Worm (Caenorhabditis elegans) whole organism, L4 larva: ENCODE measurements around the gene pat-12.

Experiments used
- F10B5.3 ChIP-seq: sonication (generic microtip); optimal IDR thresholded peaks from 2 replicates; lab custom pipeline; 2016; ENCODE audit warnings: mild to moderate bottlenecking, missing genetic modification characterization, missing compliant biosample characterization
- F49E8.2 ChIP-seq: sonication (generic microtip); optimal IDR thresholded peaks from 2 replicates; lab custom pipeline; 2016; ENCODE audit warnings: missing compliant biosample characterization, mild to moderate bottlenecking, missing genetic modification characterization, borderline replicate concordance
- T20F7.1 ChIP-seq: fragments of 200-800 bp; sonication (Bioruptor generic); optimal IDR thresholded peaks from 2 replicates; lab custom pipeline; 2018; ENCODE audit warnings: mild to moderate bottlenecking, missing genetic modification characterization, missing compliant biosample characterization
- T26A8.4 ChIP-seq: fragments of 200-800 bp; sonication (Bioruptor generic); IDR thresholded peaks from 2 replicates; pipeline ENCODE4 v1.3.6; 2022; ENCODE audit warnings: missing genetic modification characterization, missing compliant biosample characterization
- Y5F2A.4 ChIP-seq: fragments of 200-800 bp; sonication (Bioruptor generic); optimal IDR thresholded peaks from 2 replicates; lab custom pipeline; 2018; ENCODE audit warnings: mild to moderate bottlenecking, missing genetic modification characterization, missing compliant biosample characterization
- ZK337.2 ChIP-seq: fragments of 200-800 bp; sonication (Bioruptor generic); IDR thresholded peaks from 2 replicates; pipeline ENCODE4 v1.3.6; 2022; ENCODE audit warnings: missing genetic modification reagents, missing genetic modification characterization, missing compliant biosample characterization
- aha-1 ChIP-seq: fragments of 150-350 bp; peaks from one replicate; lab custom pipeline; 2014; ENCODE audit warnings: missing biosample characterization, missing genetic modification characterization
- arid-1 ChIP-seq: fragments of 200-800 bp; sonication (Bioruptor generic); conservative IDR thresholded peaks from 2 replicates; pipeline ENCODE4 v1.3.6; 2022; ENCODE audit warnings: missing genetic modification reagents, missing genetic modification characterization, missing compliant biosample characterization
- ceh-20 ChIP-seq: fragments of 200-800 bp; sonication (Bioruptor generic); IDR thresholded peaks from 2 replicates; pipeline ENCODE4 v1.3.6; 2022; ENCODE audit warnings: missing genetic modification reagents, missing genetic modification characterization, missing compliant biosample characterization
- ceh-28 ChIP-seq: fragments of 150-350 bp; optimal IDR thresholded peaks from 2 replicates; lab custom pipeline; 2014; ENCODE audit warnings: missing biosample characterization, missing genetic modification reagents, missing genetic modification characterization
- ceh-32 ChIP-seq: sonication (generic microtip); optimal IDR thresholded peaks from 2 replicates; lab custom pipeline; 2016; ENCODE audit warnings: mild to moderate bottlenecking, missing genetic modification characterization, missing compliant biosample characterization; ENCODE audit not compliant: poor library complexity
- ctbp-1 ChIP-seq: fragments of 200-800 bp; sonication (Bioruptor generic); IDR thresholded peaks from 2 replicates; pipeline ENCODE4 v1.3.6; 2022; ENCODE audit warnings: missing genetic modification reagents, missing genetic modification characterization, missing compliant biosample characterization
- daf-12 ChIP-seq: fragments of 150-350 bp; optimal IDR thresholded peaks from 2 replicates; lab custom pipeline; 2014; ENCODE audit warnings: missing biosample characterization, missing genetic modification reagents, missing genetic modification characterization
- daf-16 ChIP-seq, 3 experiments: sonication (generic microtip); optimal IDR thresholded peaks; 2 replicates each; lab custom pipeline; 2016 to 2017; ENCODE audit warnings: missing genetic modification characterization in 3 of 3, missing genetic modification reagents in 3 of 3, mild to moderate bottlenecking in 2 of 3, missing compliant biosample characterization in 2 of 3, missing biosample characterization in 1 of 3, moderate library complexity in 1 of 3
- daf-19 ChIP-seq: fragments of 200-800 bp; sonication (Bioruptor generic); conservative IDR thresholded peaks from 2 replicates; pipeline ENCODE4 v1.3.6; 2022; ENCODE audit warnings: missing genetic modification characterization, missing compliant biosample characterization
- dmd-6 ChIP-seq: fragments of 200-800 bp; sonication (Bioruptor generic); IDR thresholded peaks from 2 replicates; pipeline ENCODE4 v1.3.6; 2022; ENCODE audit warnings: missing genetic modification reagents, missing genetic modification characterization, missing compliant biosample characterization
- dpl-1 ChIP-seq: fragments of 150-350 bp; optimal IDR thresholded peaks from 2 replicates; lab custom pipeline; 2014; ENCODE audit warnings: missing biosample characterization, missing genetic modification reagents, missing genetic modification characterization
- duxl-1 ChIP-seq: sonication (generic microtip); optimal IDR thresholded peaks from 2 replicates; lab custom pipeline; 2016; ENCODE audit warnings: mild to moderate bottlenecking, missing genetic modification characterization, moderate library complexity, missing compliant biosample characterization; ENCODE audit not compliant: poor library complexity
- egl-43 ChIP-seq: fragments of 200-800 bp; sonication (Bioruptor generic); IDR thresholded peaks from 2 replicates; pipeline ENCODE4 v1.3.6; 2022; ENCODE audit warnings: missing genetic modification reagents, missing genetic modification characterization, missing compliant biosample characterization
- fkh-10 ChIP-seq: fragments of 150-350 bp; optimal IDR thresholded peaks from 2 replicates; lab custom pipeline; 2014; ENCODE audit warnings: missing biosample characterization, missing genetic modification reagents, missing genetic modification characterization
- fos-1 ChIP-seq: fragments of 150-350 bp; optimal IDR thresholded peaks from 2 replicates; lab custom pipeline; 2014; ENCODE audit warnings: missing biosample characterization, missing genetic modification characterization
- hlh-30 ChIP-seq: sonication (generic microtip); optimal IDR thresholded peaks from 2 replicates; lab custom pipeline; 2017; ENCODE audit warnings: antibody characterized with exemption, mild to moderate bottlenecking, missing genetic modification characterization, missing compliant biosample characterization; ENCODE audit not compliant: insufficient read depth
- hmg-1.1 ChIP-seq: fragments of 200-800 bp; sonication (Bioruptor generic); IDR thresholded peaks from 2 replicates; pipeline ENCODE4 v1.3.6; 2022; ENCODE audit warnings: missing genetic modification reagents, missing genetic modification characterization, missing compliant biosample characterization
- lin-15B ChIP-seq: fragments of 150-350 bp; sonication (generic microtip); optimal IDR thresholded peaks from 3 replicates; lab custom pipeline; 2014; ENCODE audit warnings: missing biosample characterization, missing genetic modification characterization
- lin-29 ChIP-seq: fragments of 200-800 bp; sonication (Bioruptor generic); IDR thresholded peaks from 2 replicates; pipeline ENCODE4 v1.3.6; 2022; ENCODE audit warnings: missing genetic modification reagents, missing genetic modification characterization, missing compliant biosample characterization
- lin-39 ChIP-seq: fragments of 150-350 bp; optimal IDR thresholded peaks from 2 replicates; lab custom pipeline; 2014; ENCODE audit warnings: missing biosample characterization, missing genetic modification reagents, missing genetic modification characterization
- madf-5 ChIP-seq, 2 experiments: fragments of 200-800 bp; sonication (Bioruptor generic); IDR thresholded peaks; 2 replicates each; pipeline ENCODE4 v1.3.6; 2022; ENCODE audit warnings: missing compliant biosample characterization in 2 of 2, missing genetic modification characterization in 2 of 2
- mdt-29 ChIP-seq: fragments of 200-800 bp; sonication (Bioruptor generic); IDR thresholded peaks from 2 replicates; pipeline ENCODE4 v1.3.6; 2022; ENCODE audit warnings: missing genetic modification reagents, missing genetic modification characterization, missing compliant biosample characterization
- mep-1 ChIP-seq: fragments of 150-350 bp; sonication (generic microtip); optimal IDR thresholded peaks from 3 replicates; lab custom pipeline; 2014; ENCODE audit warnings: missing biosample characterization, missing genetic modification characterization
- pha-4 ChIP-seq, 2 experiments: fragments of 150-350 bp in 1 of 2; fragments of 200-800 bp in 1 of 2; sonication (Bioruptor generic) in 1 of 2; IDR thresholded peaks in 1 of 2; optimal IDR thresholded peaks in 1 of 2; 2 replicates each; pipeline versions ENCODE4 v1.3.6 to Lab custom; 2014 to 2022; ENCODE audit warnings: missing genetic modification characterization in 2 of 2, missing genetic modification reagents in 2 of 2, missing biosample characterization in 1 of 2, missing compliant biosample characterization in 1 of 2
- rbr-2 ChIP-seq: sonication (generic microtip); optimal IDR thresholded peaks from 2 replicates; lab custom pipeline; 2016; ENCODE audit warnings: missing genotype, missing genetic modification characterization, missing compliant biosample characterization
- sdz-12 ChIP-seq: fragments of 200-800 bp; sonication (Bioruptor generic); optimal IDR thresholded peaks from 2 replicates; lab custom pipeline; 2018; ENCODE audit warnings: mild to moderate bottlenecking, missing genetic modification characterization, missing compliant biosample characterization
- set-16 ChIP-seq: fragments of 200-800 bp; sonication (Bioruptor generic); IDR thresholded peaks from 2 replicates; pipeline ENCODE4 v1.3.6; 2022; ENCODE audit warnings: missing genetic modification reagents, missing genetic modification characterization, missing compliant biosample characterization
- spr-1 ChIP-seq: sonication (generic microtip); optimal IDR thresholded peaks from 2 replicates; lab custom pipeline; 2016; ENCODE audit warnings: mild to moderate bottlenecking, missing genetic modification characterization, missing compliant biosample characterization
- spr-3 ChIP-seq: fragments of 200-800 bp; sonication (Bioruptor generic); optimal IDR thresholded peaks from 2 replicates; lab custom pipeline; 2018; ENCODE audit warnings: mild to moderate bottlenecking, missing genetic modification characterization, missing compliant biosample characterization
- tra-1 ChIP-seq: fragments of 200-800 bp; sonication (Bioruptor generic); IDR thresholded peaks from 2 replicates; pipeline ENCODE4 v1.3.6; 2022; ENCODE audit warnings: missing genetic modification reagents, missing genetic modification characterization, missing compliant biosample characterization
- unc-130 ChIP-seq: sonication (generic microtip); optimal IDR thresholded peaks from 2 replicates; lab custom pipeline; 2016; ENCODE audit warnings: missing genetic modification reagents, missing genetic modification characterization, missing compliant biosample characterization
- unc-62 ChIP-seq, 3 experiments: fragments of 150-350 bp in 1 of 3; sonication (generic microtip); optimal IDR thresholded peaks in 2 of 3; peaks in 1 of 3; 1 replicate in 1 of 3; 2 replicates in 2 of 3; lab custom pipeline; 2014 to 2017; ENCODE audit warnings: missing biosample characterization in 3 of 3, missing genetic modification characterization in 3 of 3, missing genetic modification reagents in 3 of 3, missing genotype in 1 of 3
- vab-7 ChIP-seq: fragments of 200-800 bp; sonication (Bioruptor generic); IDR thresholded peaks from 2 replicates; pipeline ENCODE4 v1.3.6; 2022; ENCODE audit warnings: missing genetic modification reagents, missing genetic modification characterization, missing compliant biosample characterization
- zfp-3 ChIP-seq: fragments of 200-800 bp; sonication (Bioruptor generic); conservative IDR thresholded peaks from 2 replicates; pipeline ENCODE4 v1.3.6; 2022; ENCODE audit warnings: missing genetic modification reagents, missing genetic modification characterization, missing compliant biosample characterization
- zip-2 ChIP-seq: fragments of 150-350 bp; optimal IDR thresholded peaks from 2 replicates; lab custom pipeline; 2014; ENCODE audit warnings: missing biosample characterization, missing genetic modification characterization
- ztf-11 ChIP-seq: fragments of 150-350 bp; optimal IDR thresholded peaks from 2 replicates; lab custom pipeline; 2014; ENCODE audit warnings: missing biosample characterization, missing genetic modification characterization
- ztf-7 ChIP-seq: fragments of 150-350 bp; optimal IDR thresholded peaks from 2 replicates; lab custom pipeline; 2014; ENCODE audit warnings: missing biosample characterization, missing genetic modification characterization

Gene pat-12

DNA sequence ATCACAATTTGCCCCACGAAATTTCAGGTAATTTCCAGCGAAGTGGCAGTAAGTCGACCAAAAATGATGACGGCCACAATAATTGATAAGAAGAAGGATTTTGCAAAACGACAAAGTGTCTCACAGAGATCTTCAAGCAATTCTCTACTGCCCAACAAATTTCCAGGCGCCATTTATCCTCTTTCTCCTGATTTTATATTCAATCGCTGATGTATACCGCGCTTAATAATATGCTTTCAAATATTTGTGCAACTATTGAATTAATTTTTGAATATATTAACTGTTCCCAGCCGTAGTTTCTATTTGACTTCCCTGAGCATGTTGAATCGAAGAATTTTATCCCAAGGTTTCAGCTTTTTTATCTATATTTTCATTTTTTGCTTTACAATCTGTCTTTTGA is 18.7 kb upstream of the pat-12 start, which contains the start of gene tpst-2:
TSS of gene tpst-2 (plus strand) at position 301 of the 400 bp plus-strand sequence.
- TF ChIP-seq F10B5.3 (tag; lab: Kevin White, UChicago): no peak
- TF ChIP-seq duxl-1 (tag; lab: Kevin White, UChicago): no peak
- TF ChIP-seq hlh-30: no peak
- TF ChIP-seq Y5F2A.4 (GFP tag; lab: Kevin White, UChicago): no peak
- TF ChIP-seq tra-1 (GFP tag; lab: Robert Waterston, UW): no peak
- TF ChIP-seq aha-1: no peak

DNA sequence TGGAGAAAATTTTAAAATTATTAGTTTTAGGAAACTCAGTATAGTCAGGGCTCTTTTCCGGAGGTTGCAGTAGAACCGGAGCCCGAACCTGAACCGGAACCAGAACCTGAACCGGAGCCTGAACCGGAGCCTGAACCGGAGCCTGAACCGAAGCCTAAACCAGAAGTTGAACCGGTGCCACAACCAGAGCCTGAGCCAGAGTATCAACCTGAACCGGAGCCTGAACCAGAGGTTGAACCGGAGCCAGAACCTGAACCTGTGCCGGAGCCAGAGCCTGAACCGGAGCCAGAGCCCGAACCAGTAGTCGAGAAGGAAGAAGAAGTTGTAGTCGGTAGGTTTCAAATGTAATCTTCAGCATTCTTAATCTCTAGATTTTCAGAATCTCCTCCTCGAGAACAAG is 16.3 kb upstream of the pat-12 start:
- TF ChIP-seq lin-29 (GFP tag; lab: Robert Waterston, UW) (no peak), ztf-7 (no peak), daf-19 (no peak), aha-1 (peak; percentile 28), set-16 (GFP tag; lab: Robert Waterston, UW) (peak; percentile 90), sdz-12 (GFP tag; lab: Kevin White, UChicago) (no peak), spr-1 (tag; lab: Kevin White, UChicago) (no peak)
- TF ChIP-seq, all 104 proteins: peak for 2

DNA sequence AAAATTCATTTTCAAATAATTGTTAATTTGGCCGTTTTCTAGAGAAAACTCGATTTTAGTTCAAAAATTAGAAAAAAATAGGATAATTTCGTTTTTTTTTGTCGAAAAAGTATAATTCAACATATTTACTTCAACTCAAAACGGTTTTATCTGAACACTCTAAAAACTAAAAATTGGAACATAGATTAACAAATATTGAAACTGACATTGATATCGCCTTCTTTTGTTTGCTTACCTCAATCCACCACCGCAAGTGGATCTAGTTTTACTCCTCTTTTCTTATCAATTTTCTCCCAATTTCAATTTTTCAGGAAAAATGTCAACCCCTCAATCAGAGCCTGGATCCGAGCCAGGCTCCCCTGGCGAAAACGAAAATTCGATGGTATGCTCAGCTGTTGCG is 12.7 kb upstream of the pat-12 start, which contains the start of gene ptl-1:
TSS of gene ptl-1 (plus strand) at position 301 of the 400 bp plus-strand sequence.
- TF ChIP-seq ceh-20 (GFP tag; lab: Robert Waterston, UW): no peak
- TF ChIP-seq unc-62 (GFP tag; optimal IDR thresholded peaks at IDR 0.05 in 1 of 2; lab: Kevin White, UChicago): peak in 1 of 2 experiments; percentile 71
- TF ChIP-seq unc-62 (tag; optimal IDR thresholded peaks at IDR 0.05; lab: Kevin White, UChicago): no peak

DNA sequence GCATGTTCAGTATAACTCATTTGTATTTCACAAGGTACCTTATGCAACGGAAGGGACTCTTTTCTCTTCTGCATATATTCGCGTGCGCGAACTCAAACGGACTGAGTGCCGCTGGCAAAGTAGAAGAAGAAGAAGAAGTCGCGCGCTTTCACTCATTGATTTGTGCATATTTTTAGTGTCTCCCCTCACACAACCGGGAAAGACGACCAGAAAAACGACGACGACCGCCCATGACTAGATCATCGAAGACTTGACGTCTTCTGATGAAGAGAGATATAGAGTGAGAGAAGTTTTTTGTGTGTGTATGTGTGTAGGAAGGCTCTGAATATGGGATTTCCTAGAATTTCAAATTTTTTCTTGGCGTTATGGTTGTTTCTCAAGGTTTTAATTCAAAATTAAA is 12.2 kb upstream of the pat-12 start:
- TF ChIP-seq fos-1 (no peak), ZK337.2 (GFP tag; lab: Robert Waterston, UW) (no peak), pha-4 (GFP tag; IDR thresholded peaks at IDR 0.05; lab: Robert Waterston, UW) (no peak), pha-4 (tag; optimal IDR thresholded peaks at IDR 0.05; lab: Kevin White, UChicago) (no peak), set-16 (GFP tag; lab: Robert Waterston, UW) (no peak), T20F7.1 (GFP tag; lab: Kevin White, UChicago) (no peak), hmg-1.1 (GFP tag; lab: Robert Waterston, UW) (peak; percentile 50; the same call in 1 of the 2 replicates), lin-39 (tag; lab: Kevin White, UChicago) (no peak), zfp-3 (no peak), zip-2 (tag; lab: Kevin White, UChicago) (no peak), spr-3 (GFP tag; lab: Kevin White, UChicago) (no peak), aha-1 (peak; percentile 53), ceh-28 (tag; lab: Kevin White, UChicago) (no peak), hlh-30 (peak; percentile 13), unc-130 (GFP tag; lab: Kevin White, UChicago) (no peak), ceh-32 (tag; lab: Kevin White, UChicago) (no peak), fkh-10 (GFP tag; lab: Kevin White, UChicago) (peak; percentile 86), mdt-29 (GFP tag; lab: Robert Waterston, UW) (no peak), daf-16 (GFP tag; optimal IDR thresholded peaks at IDR 0.05; lab: Kevin White, UChicago) (no peak), daf-16 (tag; optimal IDR thresholded peaks at IDR 0.05; lab: Kevin White, UChicago) (no peak), mep-1 (tag; lab: Kevin White, UChicago) (peak; percentile 31), vab-7 (GFP tag; lab: Robert Waterston, UW) (no peak), duxl-1 (tag; lab: Kevin White, UChicago) (no peak), rbr-2 (tag; lab: Kevin White, UChicago) (peak; percentile 57), F49E8.2 (tag; lab: Kevin White, UChicago) (no peak), lin-15B (tag; lab: Kevin White, UChicago) (no peak), madf-5 (GFP tag; IDR thresholded peaks at IDR 0.05; lab: Robert Waterston, UW) (no peak), arid-1 (no peak), daf-12 (tag; lab: Kevin White, UChicago) (no peak), ztf-11 (tag; lab: Kevin White, UChicago) (no peak), dmd-6 (GFP tag; lab: Robert Waterston, UW) (no peak), dpl-1 (GFP tag; lab: Kevin White, UChicago) (no peak), ctbp-1 (GFP tag; lab: Robert Waterston, UW) (0 out of 2 replicates have a peak, but pooled peaks have one; percentile 32), egl-43 (GFP tag; lab: Robert Waterston, UW) (0 out of 2 replicates have a peak, but pooled peaks have one; percentile 25), T26A8.4 (GFP tag; lab: Robert Waterston, UW) (no peak)
